Worm (Caenorhabditis elegans): ENCODE measurements around the gene him-10.
A peak's percentile ranks its signal among the peaks of the same experiment; 100 is the strongest.

The him-10 gene

ce11 chrIII:5802971-5803370, at the start of gene him-10, which contains the start of gene polq-1:
Gene him-10 (plus strand): TSS chrIII:5803260.
Gene polq-1 (minus strand): TSS chrIII:5803160.
- TF ChIP-seq ceh-28 (tag; optimal IDR thresholded peaks at IDR 0.05) (no peak), eor-1 (tag; optimal IDR thresholded peaks at IDR 0.05) (no peak), lin-39 (tag; optimal IDR thresholded peaks at IDR 0.05) (no peak), nhr-25 (tag; optimal IDR thresholded peaks at IDR 0.05) (no peak), pqm-1 (tag; optimal IDR thresholded peaks at IDR 0.05) (no peak), skn-1 (tag; optimal IDR thresholded peaks at IDR 0.05) (no peak), elt-2 (tag; optimal IDR thresholded peaks at IDR 0.05) (no peak), jun-1 (tag; optimal IDR thresholded peaks at IDR 0.05) (no peak), snpc-4 (tag; optimal IDR thresholded peaks at IDR 0.05) (no peak), ama-1 (optimal IDR thresholded peaks at IDR 0.05) (no peak), nhr-237 (tag; optimal IDR thresholded peaks at IDR 0.05) (no peak), sea-2 (GFP tag; optimal IDR thresholded peaks at IDR 0.05) (no peak), nhr-23 (tag; optimal IDR thresholded peaks at IDR 0.05) (no peak), R02D3.7 (tag; optimal IDR thresholded peaks at IDR 0.05) (no peak), nfya-1 (tag; optimal IDR thresholded peaks at IDR 0.05; ENCODE audit: insufficient read depth) (peak; percentile 42), lin-15B (tag; optimal IDR thresholded peaks at IDR 0.05) (peak; percentile 20)

ce11 chrIII:5755204-5755603, 47.9 kb upstream of the him-10 start, which contains the start of gene ida-1:
Gene ida-1 (plus strand): TSS chrIII:5755539.
- TF ChIP-seq nhr-23 (tag; optimal IDR thresholded peaks at IDR 0.05) (no peak), snpc-4 (tag; optimal IDR thresholded peaks at IDR 0.05) (no peak), fkh-2 (tag; optimal IDR thresholded peaks at IDR 0.05) (no peak), mml-1 (tag; optimal IDR thresholded peaks at IDR 0.05) (no peak), R02D3.7 (tag; optimal IDR thresholded peaks at IDR 0.05) (no peak), nfya-1 (tag; optimal IDR thresholded peaks at IDR 0.05; ENCODE audit: insufficient read depth) (peak; percentile 80), ceh-16 (tag; optimal IDR thresholded peaks at IDR 0.05) (no peak), nhr-28 (tag; optimal IDR thresholded peaks at IDR 0.05) (no peak), nhr-25 (tag; optimal IDR thresholded peaks at IDR 0.05) (no peak), daf-12 (tag; optimal IDR thresholded peaks at IDR 0.05) (no peak), mdl-1 (tag; optimal IDR thresholded peaks at IDR 0.05) (no peak), aly-2 (tag; optimal IDR thresholded peaks at IDR 0.05) (no peak), jun-1 (tag; optimal IDR thresholded peaks at IDR 0.05) (no peak), ztf-4 (tag; optimal IDR thresholded peaks at IDR 0.05) (no peak), fkh-10 (GFP tag; optimal IDR thresholded peaks at IDR 0.05) (peak; percentile 65), nhr-43 (tag; optimal IDR thresholded peaks at IDR 0.05; ENCODE audit: poor library complexity, severe bottlenecking) (no peak), eor-1 (tag; optimal IDR thresholded peaks at IDR 0.05) (no peak), lsy-12 (tag; optimal IDR thresholded peaks at IDR 0.05) (no peak), egl-5 (tag; optimal IDR thresholded peaks at IDR 0.05) (no peak), nhr-77 (tag; optimal IDR thresholded peaks at IDR 0.05) (no peak), ceh-9 (tag; optimal IDR thresholded peaks at IDR 0.05) (no peak), lin-15B (tag; optimal IDR thresholded peaks at IDR 0.05) (no peak), nhr-237 (tag; optimal IDR thresholded peaks at IDR 0.05) (no peak), unc-39 (tag; optimal IDR thresholded peaks at IDR 0.05) (no peak), nhr-12 (tag; optimal IDR thresholded peaks at IDR 0.05) (no peak), ZK546.5 (tag; optimal IDR thresholded peaks at IDR 0.05) (no peak), nhr-11 (tag; optimal IDR thresholded peaks at IDR 0.05) (no peak), unc-62 (GFP tag; optimal IDR thresholded peaks at IDR 0.05) (no peak), elt-2 (tag; optimal IDR thresholded peaks at IDR 0.05) (no peak), ztf-11 (tag; optimal IDR thresholded peaks at IDR 0.05) (no peak), ceh-28 (tag; optimal IDR thresholded peaks at IDR 0.05) (peak; percentile 70), ama-1 (optimal IDR thresholded peaks at IDR 0.05) (peak; percentile 21), nhr-67 (tag; optimal IDR thresholded peaks at IDR 0.05) (no peak), fos-1 (tag; optimal IDR thresholded peaks at IDR 0.05) (no peak), skn-1 (tag; optimal IDR thresholded peaks at IDR 0.05) (no peak), pqm-1 (tag; optimal IDR thresholded peaks at IDR 0.05) (no peak), sea-2 (GFP tag; optimal IDR thresholded peaks at IDR 0.05) (no peak), ceh-82 (tag; optimal IDR thresholded peaks at IDR 0.05) (peak; percentile 25), tbx-2 (tag; optimal IDR thresholded peaks at IDR 0.05) (no peak), pha-4 (tag; optimal IDR thresholded peaks at IDR 0.05) (no peak), nhr-76 (tag; optimal IDR thresholded peaks at IDR 0.05) (no peak), zag-1 (tag; optimal IDR thresholded peaks at IDR 0.05) (no peak), elt-3 (tag; optimal IDR thresholded peaks at IDR 0.05) (no peak), elt-1 (tag; optimal IDR thresholded peaks at IDR 0.05) (no peak), lin-39 (tag; optimal IDR thresholded peaks at IDR 0.05) (peak; percentile 29), egl-27 (tag; optimal IDR thresholded peaks at IDR 0.05) (no peak), hmg-11 (tag; optimal IDR thresholded peaks at IDR 0.05) (peak; percentile 21)

Data from whole organism, L3 larva.